Worm (Caenorhabditis elegans): Measurements from ENCODE around the gene Y39G8B.9.

Gene Y39G8B.9

ce11 chrII:13976161-13976560, 5.0 kb upstream of the Y39G8B.9 start, which contains the start of gene Y39G8B.2 (continued):
- TF ChIP-seq zfp-2 (tag; optimal IDR thresholded peaks at IDR 0.05) (peak; percentile 14), R02D3.7 (tag; optimal IDR thresholded peaks at IDR 0.05) (no peak), lin-15B (tag; optimal IDR thresholded peaks at IDR 0.05) (peak; percentile 75)

DNA sequence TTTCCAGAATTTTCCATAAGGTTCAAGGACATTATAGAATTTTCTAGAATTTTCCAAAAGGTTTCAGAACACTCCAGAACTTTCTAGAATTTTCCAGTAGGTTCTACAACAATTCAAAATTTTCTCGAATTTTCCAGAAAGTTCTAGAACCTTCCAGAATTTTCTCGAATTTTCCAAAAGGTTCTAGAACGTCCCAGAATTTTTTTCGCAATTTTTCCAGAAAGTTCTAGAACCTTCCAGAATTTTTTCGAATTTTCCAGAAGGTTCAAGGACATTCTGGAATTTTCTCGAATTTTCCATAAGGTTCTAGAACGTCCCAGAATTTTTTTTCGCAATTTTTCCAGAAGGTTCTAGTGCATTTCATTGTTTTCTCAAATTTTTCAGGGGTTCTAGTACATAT, 3.5 kb upstream of the Y39G8B.9 start:
- TF ChIP-seq mep-1 (tag; optimal IDR thresholded peaks at IDR 0.05) = no peak
- no peak for TF ChIP-seq lin-15B (tag; optimal IDR thresholded peaks at IDR 0.05)
- TF ChIP-seq aha-1 (tag) = no peak
- TF ChIP-seq snpc-1.2 (GFP tag; IDR thresholded peaks at IDR 0.05) = no peak
- no peak for TF ChIP-seq madf-5 (GFP tag; IDR thresholded peaks at IDR 0.05)
- no peak for TF ChIP-seq F10B5.3 (tag; optimal IDR thresholded peaks at IDR 0.05)
- TF ChIP-seq ces-1 (GFP tag; optimal IDR thresholded peaks at IDR 0.05) = no peak
- TF ChIP-seq gei-8 (GFP tag; optimal IDR thresholded peaks at IDR 0.05) = no peak
- no peak for TF ChIP-seq daf-19 (GFP tag; conservative IDR thresholded peaks at IDR 0.05)
- TF ChIP-seq F37D6.2 (tag; optimal IDR thresholded peaks at IDR 0.05) = no peak
- no peak for TF ChIP-seq nhr-76 (tag; optimal IDR thresholded peaks at IDR 0.05)
- no peak for TF ChIP-seq Y105C5A.15 (GFP tag; IDR thresholded peaks at IDR 0.05)
- TF ChIP-seq Y75B8A.6 (GFP tag; IDR thresholded peaks at IDR 0.05) = no peak
- TF ChIP-seq T20F7.1 (GFP tag; optimal IDR thresholded peaks at IDR 0.05) = no peak
- TF ChIP-seq nhr-111 (GFP tag; optimal IDR thresholded peaks at IDR 0.05) = no peak
- TF ChIP-seq ceh-32 (tag; optimal IDR thresholded peaks at IDR 0.05; ENCODE audit: poor library complexity) = no peak
- TF ChIP-seq F26F4.8 (GFP tag; conservative IDR thresholded peaks at IDR 0.05) = no peak

DNA sequence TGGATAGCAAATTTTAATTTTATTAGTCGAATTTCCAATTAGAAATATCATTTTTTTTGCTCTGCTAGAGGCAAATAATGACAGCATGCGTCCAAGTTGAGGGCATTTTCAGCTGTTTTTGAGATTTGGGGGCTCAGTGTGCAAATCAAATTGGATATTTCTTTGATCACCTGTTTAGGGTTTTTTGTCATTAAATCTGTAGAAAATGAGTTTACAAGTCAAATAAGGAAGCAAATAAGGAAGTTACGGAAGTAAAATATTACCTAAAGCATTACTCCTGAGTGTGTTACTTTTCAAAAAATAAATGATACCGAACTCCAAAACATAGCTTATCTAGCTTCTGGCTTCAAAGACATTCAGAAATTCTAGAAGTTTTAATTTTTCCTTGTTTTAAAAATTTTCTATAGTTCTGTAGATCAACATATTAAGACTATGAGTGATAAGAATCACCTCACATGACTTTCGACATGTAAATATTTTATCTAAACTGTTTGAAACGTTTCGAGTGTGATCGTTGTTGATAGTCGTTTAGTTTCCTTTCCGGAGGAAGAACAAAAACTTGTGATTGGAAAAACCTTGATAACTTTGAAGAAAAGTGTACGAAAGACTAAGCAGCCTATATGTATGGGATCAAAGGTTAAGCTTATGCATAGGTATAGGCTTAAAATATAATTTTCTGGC, 1.2 kb upstream of the Y39G8B.9 start, which contains the start of gene sre-48:
Gene sre-48, minus strand, starts transcription at position 51 of the 681 bp plus-strand sequence.
- TF ChIP-seq snpc-4 (tag; optimal IDR thresholded peaks at IDR 0.05) = no peak
- peak; percentile 48 for TF ChIP-seq nhr-77 (tag; optimal IDR thresholded peaks at IDR 0.05)
- TF ChIP-seq daf-16 (GFP tag; optimal IDR thresholded peaks at IDR 0.05) = no peak
- peak; percentile 76 for TF ChIP-seq daf-16 (tag; optimal IDR thresholded peaks at IDR 0.05)
- no peak for TF ChIP-seq vab-7 (GFP tag; IDR thresholded peaks at IDR 0.05)
- TF ChIP-seq mep-1 (tag; optimal IDR thresholded peaks at IDR 0.05) = no peak
- TF ChIP-seq tag-97 (GFP tag; IDR thresholded peaks at IDR 0.05) = no peak
- TF ChIP-seq pqm-1 (tag; optimal IDR thresholded peaks at IDR 0.05) = peak; percentile 51
- peak; percentile 61 for TF ChIP-seq dve-1 (tag; optimal IDR thresholded peaks at IDR 0.05; ENCODE audit: insufficient read depth)
- peak; percentile 35 for TF ChIP-seq aha-1 (tag)
- no peak for TF ChIP-seq duxl-1 (tag; optimal IDR thresholded peaks at IDR 0.05; ENCODE audit: poor library complexity)
- TF ChIP-seq egl-43 (GFP tag; IDR thresholded peaks at IDR 0.05) = no peak
- peak; percentile 43 for TF ChIP-seq hlh-30 (tag; optimal IDR thresholded peaks at IDR 0.05; ENCODE audit: insufficient read depth)
- TF ChIP-seq nhr-76 (tag; optimal IDR thresholded peaks at IDR 0.05) = no peak
- TF ChIP-seq unc-62 (GFP tag; optimal IDR thresholded peaks at IDR 0.05 in 1 of 2) = peak in 1 of 2 experiments; percentile 22
- TF ChIP-seq unc-62 (tag; optimal IDR thresholded peaks at IDR 0.05) = no peak
- no peak for TF ChIP-seq F37D6.2 (tag; optimal IDR thresholded peaks at IDR 0.05)
- TF ChIP-seq zfp-3 (GFP tag; conservative IDR thresholded peaks at IDR 0.05) = no peak
- TF ChIP-seq ceh-44 (GFP tag; IDR thresholded peaks at IDR 0.05) = no peak
- no peak for TF ChIP-seq zip-11 (GFP tag; IDR thresholded peaks at IDR 0.05)
- TF ChIP-seq nhr-28 (tag; optimal IDR thresholded peaks at IDR 0.05) = peak; percentile 40
- 0 out of 2 replicates have a peak, but pooled peaks have one; percentile 17 for TF ChIP-seq dmd-6 (GFP tag; IDR thresholded peaks at IDR 0.05)
- no peak for TF ChIP-seq tra-1 (GFP tag; IDR thresholded peaks at IDR 0.05)
